Fruit fly (Drosophila melanogaster) whole organism, embryonic: ENCODE data around the gene CG3546.

ENCODE experiments used
- Ada2b ChIP-seq: fragments of 200-800 bp; sonication (Bioruptor generic); IDR thresholded peaks from 2 replicates; pipeline ENCODE4 v1.3.6; 2022; ENCODE audit warnings: missing biosample characterization, missing genetic modification characterization
- Aef1 ChIP-seq: fragments of 200-800 bp; sonication (Bioruptor generic); IDR thresholded peaks from 3 replicates; pipeline ENCODE4 v1.3.6; 2022; ENCODE audit warnings: missing biosample characterization, missing genetic modification characterization
- Atf-2 ChIP-seq: fragments of 200-800 bp; sonication (Bioruptor generic); optimal IDR thresholded peaks from 2 replicates; lab custom pipeline; 2016; ENCODE audit warnings: missing biosample characterization, missing genetic modification characterization
- Atf3 ChIP-seq: fragments of 200-800 bp; sonication (Bioruptor generic); optimal IDR thresholded peaks from 3 replicates; lab custom pipeline; 2016; ENCODE audit warnings: missing biosample characterization, missing genetic modification characterization
- B-H2 ChIP-seq: fragments of 200-800 bp; sonication (Bioruptor generic); optimal IDR thresholded peaks from 2 replicates; lab custom pipeline; 2018; ENCODE audit warnings: missing biosample characterization, mild to moderate bottlenecking, missing genetic modification characterization
- BEAF-32 ChIP-seq: fragments of 200-800 bp; sonication (Bioruptor generic); optimal IDR thresholded peaks from 3 replicates; lab custom pipeline; 2017; ENCODE audit warnings: missing biosample characterization, missing genetic modification characterization, mild to moderate bottlenecking, moderate library complexity, missing genetic modification reagents
- CG1024 ChIP-seq: fragments of 200-800 bp; sonication (Bioruptor generic); IDR thresholded peaks from 2 replicates; pipeline ENCODE4 v1.3.6; 2022; ENCODE audit warnings: missing biosample characterization, missing genetic modification characterization
- CG10274 ChIP-seq: fragments of 200-800 bp; sonication (Bioruptor generic); optimal IDR thresholded peaks from 3 replicates; lab custom pipeline; 2017; ENCODE audit warnings: missing biosample characterization, mild to moderate bottlenecking, missing genetic modification characterization
- CG10366 ChIP-seq: fragments of 200-800 bp; sonication (Bioruptor generic); IDR thresholded peaks from 2 replicates; pipeline ENCODE4 v1.3.6; 2022; ENCODE audit warnings: missing biosample characterization, missing genetic modification characterization
- CG11398 ChIP-seq: fragments of 200-800 bp; sonication (Bioruptor generic); optimal IDR thresholded peaks from 2 replicates; lab custom pipeline; 2016; ENCODE audit warnings: missing biosample characterization, missing genetic modification characterization
- CG15696 ChIP-seq: fragments of 200-800 bp; sonication (Bioruptor generic); optimal IDR thresholded peaks from 2 replicates; lab custom pipeline; 2019; ENCODE audit warnings: missing biosample characterization, mild to moderate bottlenecking, missing genetic modification characterization, moderate library complexity
- CG1602 ChIP-seq: fragments of 200-800 bp; sonication (Bioruptor generic); optimal IDR thresholded peaks from 3 replicates; lab custom pipeline; 2016; ENCODE audit warnings: missing biosample characterization, missing genetic modification characterization
- CG17385 ChIP-seq: fragments of 200-800 bp; sonication (Bioruptor generic); optimal IDR thresholded peaks from 3 replicates; lab custom pipeline; 2018; ENCODE audit warnings: missing biosample characterization, mild to moderate bottlenecking, missing genetic modification characterization
- CG2199 ChIP-seq: fragments of 200-800 bp; sonication (Bioruptor generic); IDR thresholded peaks from 3 replicates; pipeline ENCODE4 v1.3.6; 2022; ENCODE audit warnings: missing biosample characterization, missing genetic modification characterization
- CG31365 ChIP-seq: fragments of 200-800 bp; sonication (Bioruptor generic); optimal IDR thresholded peaks from 2 replicates; lab custom pipeline; 2018; ENCODE audit warnings: missing biosample characterization, mild to moderate bottlenecking, missing genetic modification characterization
- CG3847 ChIP-seq: fragments of 200-800 bp; sonication (Bioruptor generic); IDR thresholded peaks from 2 replicates; pipeline ENCODE4 v1.3.6; 2022; ENCODE audit warnings: missing biosample characterization, missing genetic modification characterization
- CG43689 ChIP-seq: fragments of 200-800 bp; sonication (Bioruptor generic); IDR thresholded peaks from 2 replicates; pipeline ENCODE4 v1.3.6; 2022; ENCODE audit warnings: missing biosample characterization, missing genetic modification characterization
- CG4617 ChIP-seq: fragments of 200-800 bp; sonication (Bioruptor generic); optimal IDR thresholded peaks from 3 replicates; lab custom pipeline; 2016; ENCODE audit warnings: missing biosample characterization, missing genetic modification characterization, borderline replicate concordance
- CG4730 ChIP-seq: fragments of 200-800 bp; sonication (Bioruptor generic); IDR thresholded peaks from 2 replicates; pipeline ENCODE4 v1.3.6; 2022; ENCODE audit warnings: missing biosample characterization, missing genetic modification characterization
- CG6272 ChIP-seq: fragments of 200-800 bp; sonication (Bioruptor generic); IDR thresholded peaks from 2 replicates; pipeline ENCODE4 v1.3.6; 2022; ENCODE audit warnings: missing biosample characterization, missing genetic modification characterization
- CG6689 ChIP-seq: fragments of 200-800 bp; sonication (Bioruptor generic); IDR thresholded peaks from 2 replicates; pipeline ENCODE4 v1.3.6; 2022; ENCODE audit warnings: missing biosample characterization, missing genetic modification characterization
- CHES-1-like ChIP-seq: fragments of 200-800 bp; sonication (Bioruptor generic); optimal IDR thresholded peaks from 2 replicates; lab custom pipeline; 2016; ENCODE audit warnings: missing biosample characterization, missing genetic modification characterization
- CkIIα-i1 ChIP-seq: fragments of 200-800 bp; sonication (Bioruptor generic); IDR thresholded peaks from 2 replicates; pipeline ENCODE4 v1.3.6; 2022; ENCODE audit warnings: missing biosample characterization, missing genetic modification characterization
- Eip74EF ChIP-seq, 2 experiments: fragments of 200-800 bp in 1 of 2; fragments of >200 bp in 1 of 2; sonication (Bioruptor generic) in 1 of 2; optimal IDR thresholded peaks; 2 replicates each; lab custom pipeline; 2017 to 2019; ENCODE audit warnings: missing biosample characterization in 2 of 2, missing genetic modification characterization in 2 of 2, mild to moderate bottlenecking in 1 of 2, moderate library complexity in 1 of 2
- Hey ChIP-seq: fragments of 200-800 bp; sonication (Bioruptor generic); optimal IDR thresholded peaks from 3 replicates; lab custom pipeline; 2018; ENCODE audit warnings: missing biosample characterization, mild to moderate bottlenecking, missing genetic modification characterization
- HmgZ ChIP-seq: fragments of 200-800 bp; sonication (Bioruptor generic); optimal IDR thresholded peaks from 2 replicates; lab custom pipeline; 2018; ENCODE audit warnings: missing biosample characterization, mild to moderate bottlenecking, missing genetic modification characterization
- MESR4 ChIP-seq: fragments of 200-800 bp; sonication (Bioruptor generic); optimal IDR thresholded peaks from 2 replicates; lab custom pipeline; 2018; ENCODE audit warnings: missing biosample characterization, mild to moderate bottlenecking, missing genetic modification characterization, moderate library complexity
- Myb ChIP-seq: fragments of 200-800 bp; sonication (Bioruptor generic); optimal IDR thresholded peaks from 2 replicates; lab custom pipeline; 2016; ENCODE audit warnings: missing biosample characterization, missing genetic modification characterization
- Stat92E ChIP-seq, 3 experiments: fragments of >200 bp in 2 of 3; fragments of 200-800 bp in 1 of 3; sonication (Bioruptor generic) in 1 of 3; optimal IDR thresholded peaks; 2 replicates each; lab custom pipeline; 2017 to 2019; ENCODE audit warnings: missing biosample characterization in 3 of 3, missing genetic modification characterization in 3 of 3, mild to moderate bottlenecking in 1 of 3, moderate library complexity in 1 of 3
- al ChIP-seq: fragments of 200-800 bp; sonication (Bioruptor generic); IDR thresholded peaks from 2 replicates; pipeline ENCODE4 v1.3.6; 2022; ENCODE audit warnings: missing biosample characterization, missing genetic modification characterization
- bigmax ChIP-seq: fragments of 200-800 bp; sonication (Bioruptor generic); optimal IDR thresholded peaks from 2 replicates; lab custom pipeline; 2018; ENCODE audit warnings: missing biosample characterization, mild to moderate bottlenecking, missing genetic modification characterization
- bowl ChIP-seq: fragments of 200-800 bp; sonication (Bioruptor generic); IDR thresholded peaks from 2 replicates; pipeline ENCODE4 v1.3.6; 2022; ENCODE audit warnings: missing biosample characterization, missing genetic modification characterization
- btn ChIP-seq: fragments of 200-800 bp; sonication (Bioruptor generic); optimal IDR thresholded peaks from 2 replicates; lab custom pipeline; 2016; ENCODE audit warnings: missing biosample characterization, missing genetic modification characterization
- cg ChIP-seq: fragments of 200-800 bp; sonication (Bioruptor generic); optimal IDR thresholded peaks from 3 replicates; lab custom pipeline; 2019; ENCODE audit warnings: missing biosample characterization, mild to moderate bottlenecking, missing genetic modification characterization, moderate library complexity
- chinmo ChIP-seq: fragments of 200-800 bp; sonication (Bioruptor generic); IDR thresholded peaks from 4 replicates; pipeline ENCODE4 v1.3.6; 2022; ENCODE audit warnings: missing biosample characterization, missing genetic modification characterization; ENCODE audit not compliant: partially characterized antibody
- crp ChIP-seq, 2 experiments: fragments of 200-800 bp; sonication (Bioruptor generic); optimal IDR thresholded peaks; 2 replicates in 1 of 2; 3 replicates in 1 of 2; lab custom pipeline; 2017; ENCODE audit warnings: missing biosample characterization in 2 of 2, missing genetic modification characterization in 2 of 2, mild to moderate bottlenecking in 1 of 2, moderate library complexity in 1 of 2
- cwo ChIP-seq: fragments of 200-800 bp; sonication (Bioruptor generic); optimal IDR thresholded peaks from 3 replicates; lab custom pipeline; 2017; ENCODE audit warnings: missing biosample characterization, missing genetic modification characterization, mild to moderate bottlenecking, moderate library complexity, missing genetic modification reagents
- disco-r ChIP-seq: fragments of 200-800 bp; sonication (Bioruptor generic); optimal IDR thresholded peaks from 2 replicates; lab custom pipeline; 2016; ENCODE audit warnings: missing biosample characterization, missing genetic modification characterization
- ewg ChIP-seq: fragments of 200-800 bp; sonication (Bioruptor generic); optimal IDR thresholded peaks from 3 replicates; lab custom pipeline; 2017; ENCODE audit warnings: mild to moderate bottlenecking, missing biosample characterization, missing genetic modification reagents, missing genetic modification characterization
- fd3F ChIP-seq: fragments of 200-800 bp; sonication (Bioruptor generic); optimal IDR thresholded peaks from 2 replicates; lab custom pipeline; 2018; ENCODE audit warnings: missing biosample characterization, mild to moderate bottlenecking, missing genetic modification characterization, moderate library complexity
- fru ChIP-seq: fragments of >200 bp; optimal IDR thresholded peaks from 2 replicates; lab custom pipeline; 2017
- gcm2 ChIP-seq: fragments of 200-800 bp; sonication (Bioruptor generic); optimal IDR thresholded peaks from 2 replicates; lab custom pipeline; 2016; ENCODE audit warnings: missing biosample characterization, missing genetic modification characterization
- h ChIP-seq: fragments of >200 bp; optimal IDR thresholded peaks from 2 replicates; lab custom pipeline; 2017
- insv ChIP-seq, 2 experiments: fragments of 200-800 bp; sonication (Bioruptor generic); optimal IDR thresholded peaks; 3 replicates each; lab custom pipeline; 2016 to 2018; ENCODE audit warnings: missing biosample characterization in 2 of 2, missing genetic modification characterization in 2 of 2
- lmd ChIP-seq: fragments of 200-800 bp; sonication (Bioruptor generic); IDR thresholded peaks from 2 replicates; pipeline ENCODE4 v1.3.6; 2022; ENCODE audit warnings: missing biosample characterization, missing genetic modification characterization
- pfk ChIP-seq: fragments of 200-800 bp; sonication (Bioruptor generic); optimal IDR thresholded peaks from 2 replicates; lab custom pipeline; 2018; ENCODE audit warnings: missing biosample characterization, mild to moderate bottlenecking, missing genetic modification characterization, moderate library complexity
- schlank ChIP-seq: fragments of 200-800 bp; sonication (Bioruptor generic); optimal IDR thresholded peaks from 2 replicates; lab custom pipeline; 2018; ENCODE audit warnings: missing biosample characterization, mild to moderate bottlenecking, missing genetic modification characterization
- sna ChIP-seq: fragments of 200-800 bp; sonication (Bioruptor generic); IDR thresholded peaks from 2 replicates; pipeline ENCODE4 v1.3.6; 2022; ENCODE audit warnings: missing biosample characterization, missing genetic modification characterization; ENCODE audit not compliant: partially characterized antibody
- sqz ChIP-seq: fragments of 200-800 bp; sonication (Bioruptor generic); optimal IDR thresholded peaks from 3 replicates; lab custom pipeline; 2018; ENCODE audit warnings: missing biosample characterization, mild to moderate bottlenecking, missing genetic modification characterization
- tgo ChIP-seq: fragments of 200-800 bp; sonication (Bioruptor generic); IDR thresholded peaks from 3 replicates; pipeline ENCODE4 v1.3.6; 2022; ENCODE audit warnings: missing biosample characterization, missing genetic modification characterization
- zfh2 ChIP-seq: fragments of 200-800 bp; sonication (Bioruptor generic); optimal IDR thresholded peaks from 2 replicates; lab custom pipeline; 2016; ENCODE audit warnings: missing biosample characterization, missing genetic modification characterization

The CG3546 gene

DNA sequence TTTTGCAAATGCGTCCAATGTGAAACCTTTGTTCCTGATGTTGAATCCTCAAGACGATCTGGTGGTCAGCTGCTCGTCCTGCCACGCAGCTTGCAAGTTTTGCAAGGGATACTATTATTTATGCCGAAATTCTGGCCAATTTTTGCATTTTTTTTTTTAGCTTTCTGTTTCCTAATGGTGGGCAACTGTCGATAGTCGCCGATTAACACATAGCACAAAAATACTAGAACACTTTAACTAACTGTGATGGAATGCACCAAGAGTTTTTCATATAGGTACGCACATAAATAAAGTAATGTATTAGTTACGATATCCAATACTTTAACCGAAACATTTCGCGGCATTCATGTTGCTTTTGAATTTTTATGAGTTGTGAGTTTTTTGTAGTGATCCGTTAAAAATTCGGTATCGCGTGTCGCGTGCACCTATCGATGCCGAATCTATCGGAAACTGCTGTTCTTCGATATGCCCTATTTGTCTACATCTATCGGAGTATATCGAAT, 17.4 kb upstream of the CG3546 start, which contains the start of the genes rb and CHOp24 (continued):
- TF ChIP-seq fd3F (GFP tag; lab: Kevin White, UChicago) (no peak), ewg (no peak), CG1602 (GFP tag; lab: Kevin White, UChicago) (no peak), zfh2 (GFP tag; lab: Kevin White, UChicago) (peak; percentile 57), bigmax (no peak), CHES-1-like (GFP tag; lab: Kevin White, UChicago) (peak; percentile 49), CG31365 (tag; lab: Kevin White, UChicago) (no peak), CG10274 (GFP tag; lab: Kevin White, UChicago) (no peak), Eip74EF (GFP tag; optimal IDR thresholded peaks at IDR 0.05; lab: Kevin White, UChicago) (no peak), fru (lab: Kevin White, UChicago) (no peak), insv (GFP tag; optimal IDR thresholded peaks at IDR 0.05; lab: Kevin White, UChicago) (no peak), Aef1 (GFP tag; lab: Robert Waterston, UW) (no peak), Atf-2 (no peak), chinmo (GFP tag; lab: Robert Waterston, UW) (peak; percentile 77; the same call in 3 of the 4 replicates), cwo (GFP tag; lab: Kevin White, UChicago) (no peak), CG10366 (GFP tag; lab: Robert Waterston, UW) (no peak), BEAF-32 (GFP tag; lab: Kevin White, UChicago) (peak; percentile 92), CG3847 (GFP tag; lab: Robert Waterston, UW) (peak; percentile 17; the same call in 1 of the 2 replicates), Hey (tag; lab: Kevin White, UChicago) (no peak), crp (GFP tag; optimal IDR thresholded peaks at IDR 0.05; lab: Kevin White, UChicago) (peak in 1 of 2 experiments; percentile 23), sqz (GFP tag; lab: Kevin White, UChicago) (peak; percentile 86), MESR4 (GFP tag; lab: Kevin White, UChicago) (no peak), CG43689 (no peak), CG6272 (GFP tag; lab: Robert Waterston, UW) (0 out of 2 replicates have a peak, but pooled peaks have one; percentile 13), btn (GFP tag; lab: Kevin White, UChicago) (no peak), bowl (GFP tag; lab: Robert Waterston, UW) (no peak), CkIIα-i1 (GFP tag; lab: Robert Waterston, UW) (no peak), HmgZ (tag; lab: Kevin White, UChicago) (no peak), Stat92E (GFP tag; optimal IDR thresholded peaks at IDR 0.05; lab: Kevin White, UChicago) (no peak), tgo (GFP tag; lab: Robert Waterston, UW) (no peak), CG2199 (GFP tag; lab: Robert Waterston, UW) (no peak), schlank (tag; lab: Kevin White, UChicago) (no peak), sna (GFP tag; lab: Robert Waterston, UW) (peak; percentile 89), lmd (GFP tag; lab: Robert Waterston, UW) (no peak; the same call in 1 of the 2 replicates), CG15696 (tag; lab: Kevin White, UChicago) (no peak), Atf3 (GFP tag; lab: Kevin White, UChicago) (no peak), al (GFP tag; lab: Robert Waterston, UW) (no peak), h (lab: Kevin White, UChicago) (no peak), CG17385 (GFP tag; lab: Kevin White, UChicago) (no peak), disco-r (GFP tag; lab: Kevin White, UChicago) (no peak), B-H2 (no peak), cg (GFP tag; lab: Kevin White, UChicago) (no peak), CG6689 (GFP tag; lab: Robert Waterston, UW) (no peak), CG4730 (GFP tag; lab: Robert Waterston, UW) (no peak), gcm2 (GFP tag; lab: Kevin White, UChicago) (no peak), Myb (GFP tag; lab: Kevin White, UChicago) (peak; percentile 68), pfk (GFP tag; lab: Kevin White, UChicago) (no peak), CG11398 (GFP tag; lab: Kevin White, UChicago) (no peak), Ada2b (GFP tag; lab: Robert Waterston, UW) (no peak), CG4617 (peak; percentile 51), CG1024 (GFP tag; lab: Robert Waterston, UW) (no peak)
